Worm (Caenorhabditis elegans): ENCODE data around the gene glb-30.

ce11 chrIII:1698842-1699241 is 30.4 kb upstream of the glb-30 start, which contains the start of gene fbxa-74:
- TF ChIP-seq pqm-1 (tag; optimal IDR thresholded peaks at IDR 0.05) (no peak), pha-4 (tag; optimal IDR thresholded peaks at IDR 0.05) (no peak), fkh-10 (GFP tag; optimal IDR thresholded peaks at IDR 0.05) (no peak), rnt-1 (tag; optimal IDR thresholded peaks at IDR 0.05) (no peak), nfya-1 (tag; optimal IDR thresholded peaks at IDR 0.05) (no peak), nhr-11 (tag; optimal IDR thresholded peaks at IDR 0.05) (no peak)
